Worm (Caenorhabditis elegans): ENCODE measurements around the gene srg-13.

Gene srg-13

DNA sequence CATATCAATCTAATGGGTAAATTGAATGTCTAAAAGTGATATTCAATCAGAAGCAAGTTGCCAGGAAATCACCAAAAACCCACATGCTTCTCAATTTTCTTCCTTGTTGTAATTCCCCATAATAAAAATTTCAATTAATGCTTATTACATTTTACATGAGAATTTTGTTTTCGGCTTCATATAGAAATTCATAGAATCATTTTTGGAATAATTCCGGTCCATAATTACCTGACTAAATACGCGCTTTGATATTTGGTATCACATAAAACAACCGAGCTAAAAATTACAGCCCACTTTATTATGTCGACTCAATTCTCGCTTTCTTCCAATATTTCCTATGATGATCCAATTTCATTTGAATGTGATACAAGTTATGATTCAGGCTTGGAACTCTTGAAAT is at the start of gene srg-13:
srg-13 (plus strand) TSS at position 301 of the 400 bp plus-strand sequence.
- TF ChIP-seq ham-2 (GFP tag; optimal IDR thresholded peaks at IDR 0.05): no peak
- no peak for TF ChIP-seq ceh-43 (GFP tag; optimal IDR thresholded peaks at IDR 0.05)
- no peak for TF ChIP-seq hlh-1 (tag; optimal IDR thresholded peaks at IDR 0.05)
- TF ChIP-seq ceh-39 (tag; optimal IDR thresholded peaks at IDR 0.05): no peak
- no peak for TF ChIP-seq snpc-4 (tag; optimal IDR thresholded peaks at IDR 0.05)
- TF ChIP-seq bed-3 (GFP tag; optimal IDR thresholded peaks at IDR 0.05): no peak
- no peak for TF ChIP-seq lin-32 (GFP tag; optimal IDR thresholded peaks at IDR 0.05)
- TF ChIP-seq sptf-1 (tag; optimal IDR thresholded peaks at IDR 0.05): no peak
- no peak for TF ChIP-seq sem-2 (GFP tag; optimal IDR thresholded peaks at IDR 0.05)
- no peak for TF ChIP-seq mls-2 (tag; optimal IDR thresholded peaks at IDR 0.05)
- no peak for TF ChIP-seq drap-1 (GFP tag; optimal IDR thresholded peaks at IDR 0.05)
- TF ChIP-seq mep-1 (tag; optimal IDR thresholded peaks at IDR 0.05): no peak
- no peak for TF ChIP-seq unc-39 (tag; optimal IDR thresholded peaks at IDR 0.05)
- TF ChIP-seq nhr-28 (tag; optimal IDR thresholded peaks at IDR 0.05): no peak
- TF ChIP-seq zip-8 (tag; optimal IDR thresholded peaks at IDR 0.05): no peak

DNA sequence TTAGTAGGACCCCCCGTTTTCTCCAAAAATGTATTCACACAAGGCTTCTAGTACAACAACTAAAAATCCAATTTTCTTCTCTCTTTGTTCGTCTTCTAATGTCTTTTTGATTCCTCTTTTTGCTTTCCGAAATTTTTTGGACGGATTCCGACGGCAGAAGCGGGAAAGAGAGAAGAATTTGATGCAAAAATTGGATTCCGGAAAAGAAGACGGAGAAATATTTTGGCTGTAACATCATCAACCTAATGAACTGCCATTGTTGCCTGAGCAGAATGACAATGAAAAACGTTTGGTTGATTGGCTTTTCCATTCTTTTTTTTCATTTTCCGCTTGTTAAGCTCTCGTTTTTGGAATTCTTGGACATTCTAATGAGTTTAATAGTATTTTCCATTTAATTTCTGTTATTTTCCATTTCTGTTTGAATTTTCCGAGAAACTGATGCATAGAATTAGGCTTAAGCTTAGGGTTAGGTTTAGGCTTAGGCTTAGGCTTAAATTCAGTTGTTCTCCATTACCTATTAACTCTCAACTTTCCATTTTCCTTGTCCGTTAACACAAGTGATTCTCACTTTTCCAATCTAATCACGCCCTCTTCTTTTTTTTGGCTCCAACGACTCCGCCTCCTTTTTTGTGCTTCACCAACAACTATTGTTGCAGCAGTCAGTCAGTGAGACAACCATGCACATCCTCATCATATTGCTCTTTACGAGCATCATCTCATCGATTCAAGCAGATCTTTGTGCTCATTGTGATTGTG is 49.5 kb upstream of the srg-13 start, which contains the start of gene lron-5:
lron-5 (plus strand) TSS at position 655 of the 756 bp plus-strand sequence.
- TF ChIP-seq ces-1 (GFP tag; optimal IDR thresholded peaks at IDR 0.05) (peak; percentile 62), unc-39 (tag; optimal IDR thresholded peaks at IDR 0.05) (no peak)

ce11 chrIII:4626148-4626922 is 45.7 kb upstream of the srg-13 start:
- TF ChIP-seq snpc-4 (tag; optimal IDR thresholded peaks at IDR 0.05) (no peak), drap-1 (GFP tag; optimal IDR thresholded peaks at IDR 0.05) (peak; percentile 28), unc-39 (tag; optimal IDR thresholded peaks at IDR 0.05) (no peak), M03D4.4 (tag; optimal IDR thresholded peaks at IDR 0.05) (peak; percentile 52), sem-2 (GFP tag; optimal IDR thresholded peaks at IDR 0.05) (peak; percentile 53), lsy-2 (tag; optimal IDR thresholded peaks at IDR 0.05) (no peak), elt-1 (tag; optimal IDR thresholded peaks at IDR 0.05; ENCODE audit: borderline replicate concordance, insufficient read depth) (no peak), cnd-1 (tag; optimal IDR thresholded peaks at IDR 0.05) (peak; percentile 37)

DNA sequence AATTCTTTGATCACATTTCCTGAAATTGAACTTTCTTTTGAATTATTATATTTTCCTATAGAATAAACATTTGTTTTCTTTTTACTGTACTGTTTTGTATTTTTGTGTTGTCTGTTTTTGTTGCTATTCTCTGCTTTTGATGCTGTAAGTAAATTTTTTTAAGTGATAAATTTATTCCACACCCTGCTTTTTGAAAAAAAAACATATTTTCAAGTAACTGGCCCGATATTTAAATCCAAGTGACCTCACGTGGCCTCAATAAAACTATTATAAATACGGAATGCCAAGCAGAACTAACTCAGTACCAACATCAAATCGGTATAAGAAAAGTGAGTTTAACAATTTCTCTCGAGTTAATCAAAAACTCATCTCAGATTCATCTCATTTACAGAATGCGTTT is 43.9 kb upstream of the srg-13 start, which contains the start of gene clec-151:
clec-151 (plus strand) TSS at position 301 of the 400 bp plus-strand sequence.
- TF ChIP-seq hlh-1 (tag; optimal IDR thresholded peaks at IDR 0.05) (no peak), ceh-83 (GFP tag; optimal IDR thresholded peaks at IDR 0.05) (no peak), unc-62 (GFP tag; optimal IDR thresholded peaks at IDR 0.05) (no peak), sptf-1 (tag; optimal IDR thresholded peaks at IDR 0.05) (no peak), unc-39 (tag; optimal IDR thresholded peaks at IDR 0.05) (no peak), nhr-12 (tag; optimal IDR thresholded peaks at IDR 0.05) (no peak), ceh-43 (GFP tag; optimal IDR thresholded peaks at IDR 0.05) (no peak), tbx-8 (GFP tag; optimal IDR thresholded peaks at IDR 0.05) (no peak), flh-1 (GFP tag; optimal IDR thresholded peaks at IDR 0.05) (no peak), blmp-1 (tag; optimal IDR thresholded peaks at IDR 0.05) (no peak), nhr-28 (tag; optimal IDR thresholded peaks at IDR 0.05) (no peak), zip-8 (tag; optimal IDR thresholded peaks at IDR 0.05) (no peak), nhr-76 (tag; optimal IDR thresholded peaks at IDR 0.05) (no peak), bed-3 (GFP tag; optimal IDR thresholded peaks at IDR 0.05) (no peak), mep-1 (tag; optimal IDR thresholded peaks at IDR 0.05) (no peak)

- TF ChIP-seq snpc-4 (tag; optimal IDR thresholded peaks at IDR 0.05) (no peak), lin-32 (GFP tag; optimal IDR thresholded peaks at IDR 0.05) (no peak)
These were observed 37.1 kb upstream of the srg-13 start, which contains the start of gene clec-153 for ce11 chrIII:4634947-4635346. Gene clec-153 (plus strand): TSS chrIII:4635247.

DNA sequence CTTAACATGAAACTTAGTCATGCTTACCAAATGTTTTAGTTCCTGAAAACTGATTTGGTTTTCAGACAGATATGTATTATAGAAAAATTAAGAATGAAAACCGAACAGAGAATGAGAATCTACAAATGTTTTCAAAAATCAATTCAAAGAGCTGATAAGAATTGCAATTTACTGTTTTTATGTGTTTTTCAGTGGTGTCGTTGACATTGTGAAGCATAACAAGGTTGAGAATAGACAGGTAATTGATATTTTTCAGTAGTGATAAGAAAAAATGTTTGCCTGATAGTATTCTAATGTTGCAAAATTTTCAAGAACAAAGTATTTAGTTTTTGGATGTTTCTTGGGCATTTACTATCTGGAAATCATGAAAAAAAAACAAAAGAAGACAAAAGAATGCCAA is 28.8 kb upstream of the srg-13 start, which contains the start of gene pfas-1:
pfas-1 (minus strand) TSS at position 49 of the 400 bp plus-strand sequence.
- no peak for TF ChIP-seq ceh-43 (GFP tag; optimal IDR thresholded peaks at IDR 0.05)
- no peak for TF ChIP-seq zip-8 (tag; optimal IDR thresholded peaks at IDR 0.05)
- no peak for TF ChIP-seq M03D4.4 (tag; optimal IDR thresholded peaks at IDR 0.05)
- TF ChIP-seq tbx-8 (GFP tag; optimal IDR thresholded peaks at IDR 0.05): no peak
- TF ChIP-seq bed-3 (GFP tag; optimal IDR thresholded peaks at IDR 0.05): no peak
- TF ChIP-seq mls-2 (tag; optimal IDR thresholded peaks at IDR 0.05): no peak
